Fruit fly (Drosophila melanogaster): ENCODE data around the gene snz.

The snz gene

dm6 chrX:7935798-7936572, 24.1 kb downstream of the snz start, which contains the start of gene Ubr3:
Gene Ubr3, plus strand, starts transcription at chrX:7935896.
- TF ChIP-seq jim (GFP tag; optimal IDR thresholded peaks at IDR 0.05) (no peak), Dfd (GFP tag; optimal IDR thresholded peaks at IDR 0.05) (no peak), Dif (GFP tag; optimal IDR thresholded peaks at IDR 0.05; ENCODE audit: partially characterized antibody) (no peak), Myc (optimal IDR thresholded peaks at IDR 0.05) (no peak), N (GFP tag; optimal IDR thresholded peaks at IDR 0.05) (peak; percentile 7), OdsH (GFP tag; optimal IDR thresholded peaks at IDR 0.05) (peak; percentile 9), sv (GFP tag; optimal IDR thresholded peaks at IDR 0.05) (no peak), psq (GFP tag; optimal IDR thresholded peaks at IDR 0.05) (peak; percentile 27), dl (GFP tag; optimal IDR thresholded peaks at IDR 0.05; ENCODE audit: insufficient read depth in 1 of 2, partially characterized antibody in 2 of 2) (no peak), Rel (GFP tag; optimal IDR thresholded peaks at IDR 0.05) (no peak), Rel (tag; optimal IDR thresholded peaks at IDR 0.05) (peak; percentile 91), dsf (GFP tag; optimal IDR thresholded peaks at IDR 0.05; ENCODE audit: borderline replicate concordance) (no peak), lola (GFP tag; optimal IDR thresholded peaks at IDR 0.05) (no peak), HLH106 (tag; optimal IDR thresholded peaks at IDR 0.05) (no peak), pan (optimal IDR thresholded peaks at IDR 0.05) (no peak), foxo (GFP tag; optimal IDR thresholded peaks at IDR 0.05) (peak in 1 of 2 experiments; percentile 42), br (GFP tag; optimal IDR thresholded peaks at IDR 0.05) (no peak), Jra (GFP tag; optimal IDR thresholded peaks at IDR 0.05) (peak; percentile 54), Mio (GFP tag; optimal IDR thresholded peaks at IDR 0.05) (no peak), CG9705 (GFP tag; optimal IDR thresholded peaks at IDR 0.05) (no peak), CrebA (GFP tag; optimal IDR thresholded peaks at IDR 0.05; ENCODE audit: borderline replicate concordance) (no peak), Vsx2 (GFP tag; optimal IDR thresholded peaks at IDR 0.05; ENCODE audit: partially characterized antibody) (no peak), Hr78 (GFP tag; optimal IDR thresholded peaks at IDR 0.05) (no peak), sage (GFP tag; optimal IDR thresholded peaks at IDR 0.05) (no peak), fru (GFP tag; optimal IDR thresholded peaks at IDR 0.05) (peak; percentile 27), Hnf4 (GFP tag; optimal IDR thresholded peaks at IDR 0.05) (no peak), h (GFP tag; optimal IDR thresholded peaks at IDR 0.05) (peak; percentile 59), tai (GFP tag; optimal IDR thresholded peaks at IDR 0.05) (no peak), dmrt93B (GFP tag; optimal IDR thresholded peaks at IDR 0.05) (no peak), Abd-B (GFP tag; optimal IDR thresholded peaks at IDR 0.05) (peak; percentile 11), woc (GFP tag; optimal IDR thresholded peaks at IDR 0.05) (no peak), GATAd (GFP tag; optimal IDR thresholded peaks at IDR 0.05) (no peak), brk (GFP tag; optimal IDR thresholded peaks at IDR 0.05) (no peak), ey (GFP tag; optimal IDR thresholded peaks at IDR 0.05) (no peak), CG32264 (GFP tag; optimal IDR thresholded peaks at IDR 0.05) (no peak), Sp1 (GFP tag; optimal IDR thresholded peaks at IDR 0.05) (peak; percentile 10), Hr83 (GFP tag; optimal IDR thresholded peaks at IDR 0.05; ENCODE audit: poor library complexity, severe bottlenecking) (no peak), rgr (GFP tag; optimal IDR thresholded peaks at IDR 0.05) (peak; percentile 1), usp (GFP tag; optimal IDR thresholded peaks at IDR 0.05) (no peak)

dm6 chrX:7937588-7938481, 25.9 kb downstream of the snz start:
- TF ChIP-seq Mio (GFP tag; optimal IDR thresholded peaks at IDR 0.05) (no peak), usp (GFP tag; optimal IDR thresholded peaks at IDR 0.05) (no peak), CG9705 (GFP tag; optimal IDR thresholded peaks at IDR 0.05) (peak; percentile 41), woc (GFP tag; optimal IDR thresholded peaks at IDR 0.05) (peak; percentile 75), Hnf4 (GFP tag; optimal IDR thresholded peaks at IDR 0.05) (peak; percentile 16), Dif (GFP tag; optimal IDR thresholded peaks at IDR 0.05; ENCODE audit: partially characterized antibody) (peak; percentile 34), dmrt93B (GFP tag; optimal IDR thresholded peaks at IDR 0.05) (peak; percentile 75), rgr (GFP tag; optimal IDR thresholded peaks at IDR 0.05) (peak; percentile 54), HLH106 (tag; optimal IDR thresholded peaks at IDR 0.05) (peak; percentile 74), Sp1 (GFP tag; optimal IDR thresholded peaks at IDR 0.05) (peak; percentile 77), dl (GFP tag; optimal IDR thresholded peaks at IDR 0.05; ENCODE audit: insufficient read depth in 1 of 2, partially characterized antibody in 2 of 2) (peak in 1 of 2 experiments; percentile 23), N (GFP tag; optimal IDR thresholded peaks at IDR 0.05) (peak; percentile 64), pan (optimal IDR thresholded peaks at IDR 0.05) (no peak), Dfd (GFP tag; optimal IDR thresholded peaks at IDR 0.05) (no peak), CrebA (GFP tag; optimal IDR thresholded peaks at IDR 0.05; ENCODE audit: borderline replicate concordance) (no peak), sage (GFP tag; optimal IDR thresholded peaks at IDR 0.05) (no peak), foxo (GFP tag; optimal IDR thresholded peaks at IDR 0.05) (peak in 1 of 2 experiments; percentile 80), ey (GFP tag; optimal IDR thresholded peaks at IDR 0.05) (peak; percentile 71), fru (GFP tag; optimal IDR thresholded peaks at IDR 0.05) (peak; percentile 87), GATAd (GFP tag; optimal IDR thresholded peaks at IDR 0.05) (no peak), tai (GFP tag; optimal IDR thresholded peaks at IDR 0.05) (no peak), lola (GFP tag; optimal IDR thresholded peaks at IDR 0.05) (no peak), Rel (GFP tag; optimal IDR thresholded peaks at IDR 0.05) (no peak), Rel (tag; optimal IDR thresholded peaks at IDR 0.05) (peak; percentile 53), Hr83 (GFP tag; optimal IDR thresholded peaks at IDR 0.05; ENCODE audit: poor library complexity, severe bottlenecking) (peak; percentile 52), OdsH (GFP tag; optimal IDR thresholded peaks at IDR 0.05) (peak; percentile 66), jim (GFP tag; optimal IDR thresholded peaks at IDR 0.05) (no peak), Hr78 (GFP tag; optimal IDR thresholded peaks at IDR 0.05) (no peak), Jra (GFP tag; optimal IDR thresholded peaks at IDR 0.05) (peak; percentile 59), psq (GFP tag; optimal IDR thresholded peaks at IDR 0.05) (peak; percentile 58), dsf (GFP tag; optimal IDR thresholded peaks at IDR 0.05; ENCODE audit: borderline replicate concordance) (no peak), br (GFP tag; optimal IDR thresholded peaks at IDR 0.05) (peak; percentile 71), Vsx2 (GFP tag; optimal IDR thresholded peaks at IDR 0.05; ENCODE audit: partially characterized antibody) (no peak), Myc (optimal IDR thresholded peaks at IDR 0.05) (no peak), brk (GFP tag; optimal IDR thresholded peaks at IDR 0.05) (no peak), Abd-B (GFP tag; optimal IDR thresholded peaks at IDR 0.05) (no peak)

All from whole organism, wandering third instar larva.